Worm (Caenorhabditis elegans) whole organism, L3 larva: Measurements from ENCODE around the gene wee-1.1.

ENCODE experiments used
- R02D3.7 ChIP-seq: fragments of 150-350 bp; optimal IDR thresholded peaks from 2 replicates; lab custom pipeline; 2014; ENCODE audit warnings: missing biosample characterization, missing genetic modification characterization
- ZK546.5 ChIP-seq: sonication (generic microtip); optimal IDR thresholded peaks from 2 replicates; lab custom pipeline; 2017; ENCODE audit warnings: missing biosample characterization, missing genetic modification characterization
- aly-2 ChIP-seq: fragments of 150-350 bp; optimal IDR thresholded peaks from 2 replicates; lab custom pipeline; 2014; ENCODE audit warnings: missing biosample characterization, missing genetic modification characterization
- ama-1 ChIP-seq: fragments of 150-350 bp; optimal IDR thresholded peaks from 2 replicates; lab custom pipeline; 2018
- ceh-16 ChIP-seq: sonication (generic microtip); optimal IDR thresholded peaks from 2 replicates; lab custom pipeline; 2017; ENCODE audit warnings: missing biosample characterization, missing genetic modification characterization
- ceh-28 ChIP-seq: fragments of 150-350 bp; optimal IDR thresholded peaks from 2 replicates; lab custom pipeline; 2014; ENCODE audit warnings: missing biosample characterization, missing genetic modification reagents, missing genetic modification characterization
- ceh-82 ChIP-seq: fragments of 150-350 bp; optimal IDR thresholded peaks from 2 replicates; lab custom pipeline; 2014; ENCODE audit warnings: missing biosample characterization, missing genetic modification characterization
- ceh-9 ChIP-seq: sonication (generic microtip); optimal IDR thresholded peaks from 2 replicates; lab custom pipeline; 2018; ENCODE audit warnings: missing biosample characterization, missing genetic modification characterization
- egl-27 ChIP-seq: sonication (generic microtip); optimal IDR thresholded peaks from 4 replicates; lab custom pipeline; 2017; ENCODE audit warnings: missing biosample characterization, missing genetic modification reagents, missing genetic modification characterization
- elt-1 ChIP-seq: fragments of 150-350 bp; optimal IDR thresholded peaks from 2 replicates; lab custom pipeline; 2014; ENCODE audit warnings: missing biosample characterization, missing genetic modification characterization
- elt-2 ChIP-seq: sonication (generic microtip); optimal IDR thresholded peaks from 2 replicates; lab custom pipeline; 2016; ENCODE audit warnings: missing genetic modification reagents, mild to moderate bottlenecking, missing genetic modification characterization, missing compliant biosample characterization
- elt-3 ChIP-seq, 3 experiments: fragments of 150-350 bp in 1 of 3; sonication (generic microtip) in 2 of 3; optimal IDR thresholded peaks; 2 replicates in 2 of 3; 4 replicates in 1 of 3; lab custom pipeline; 2014 to 2017; ENCODE audit warnings: missing biosample characterization in 3 of 3, missing genetic modification characterization in 3 of 3
- fkh-10 ChIP-seq: sonication (generic microtip); optimal IDR thresholded peaks from 2 replicates; lab custom pipeline; 2017; ENCODE audit warnings: missing biosample characterization, missing genetic modification reagents, missing genetic modification characterization
- fos-1 ChIP-seq: fragments of 150-350 bp; optimal IDR thresholded peaks from 2 replicates; lab custom pipeline; 2014; ENCODE audit warnings: missing biosample characterization, missing genetic modification characterization
- hmg-11 ChIP-seq: sonication (generic microtip); optimal IDR thresholded peaks from 2 replicates; lab custom pipeline; 2016; ENCODE audit warnings: missing genetic modification characterization, missing compliant biosample characterization
- jun-1 ChIP-seq: fragments of 150-350 bp; optimal IDR thresholded peaks from 2 replicates; lab custom pipeline; 2014; ENCODE audit warnings: missing biosample characterization, missing genetic modification reagents, missing genetic modification characterization
- lin-15B ChIP-seq: fragments of 150-350 bp; optimal IDR thresholded peaks from 2 replicates; lab custom pipeline; 2014; ENCODE audit warnings: missing biosample characterization, missing genetic modification characterization
- lsy-12 ChIP-seq: sonication (generic microtip); optimal IDR thresholded peaks from 2 replicates; lab custom pipeline; 2016; ENCODE audit warnings: mild to moderate bottlenecking, missing genetic modification characterization, missing compliant biosample characterization
- mdl-1 ChIP-seq: fragments of 150-350 bp; optimal IDR thresholded peaks from 2 replicates; lab custom pipeline; 2014; ENCODE audit warnings: missing biosample characterization, missing genetic modification characterization
- mml-1 ChIP-seq: fragments of 150-350 bp; sonication (generic microtip); optimal IDR thresholded peaks from 3 replicates; lab custom pipeline; 2014; ENCODE audit warnings: missing biosample characterization, missing genetic modification characterization
- nfya-1 ChIP-seq: sonication (generic microtip); optimal IDR thresholded peaks from 2 replicates; lab custom pipeline; 2017; ENCODE audit warnings: missing genetic modification characterization, mild to moderate bottlenecking, missing compliant biosample characterization, antibody characterized with exemption, moderate library complexity; ENCODE audit not compliant: insufficient read depth
- nhr-11 ChIP-seq: fragments of 150-350 bp; optimal IDR thresholded peaks from 2 replicates; lab custom pipeline; 2014; ENCODE audit warnings: missing biosample characterization, missing genetic modification characterization
- nhr-12 ChIP-seq: fragments of 150-350 bp; optimal IDR thresholded peaks from 2 replicates; lab custom pipeline; 2014; ENCODE audit warnings: missing biosample characterization, missing genetic modification characterization
- nhr-23 ChIP-seq: fragments of 150-350 bp; optimal IDR thresholded peaks from 2 replicates; lab custom pipeline; 2014; ENCODE audit warnings: missing biosample characterization, missing genetic modification reagents, missing genetic modification characterization
- nhr-25 ChIP-seq: sonication (generic microtip); optimal IDR thresholded peaks from 2 replicates; lab custom pipeline; 2017; ENCODE audit warnings: missing biosample characterization, missing genetic modification characterization
- nhr-43 ChIP-seq: sonication (generic microtip); optimal IDR thresholded peaks from 2 replicates; lab custom pipeline; 2016; ENCODE audit warnings: mild to moderate bottlenecking, missing genetic modification characterization, missing compliant biosample characterization; ENCODE audit not compliant: poor library complexity, severe bottlenecking
- nhr-67 ChIP-seq: fragments of 150-350 bp; optimal IDR thresholded peaks from 2 replicates; lab custom pipeline; 2014; ENCODE audit warnings: missing biosample characterization, missing genetic modification characterization
- nhr-76 ChIP-seq: fragments of 150-350 bp; sonication (generic microtip); optimal IDR thresholded peaks from 5 replicates; lab custom pipeline; 2014; ENCODE audit warnings: missing biosample characterization, missing genetic modification characterization
- nhr-77 ChIP-seq: fragments of 150-350 bp; optimal IDR thresholded peaks from 2 replicates; lab custom pipeline; 2014; ENCODE audit warnings: missing biosample characterization, missing genetic modification characterization
- pha-4 ChIP-seq: fragments of 150-350 bp; optimal IDR thresholded peaks from 2 replicates; lab custom pipeline; 2014; ENCODE audit warnings: missing biosample characterization, missing genetic modification reagents, missing genetic modification characterization
- pqm-1 ChIP-seq: fragments of 150-350 bp; optimal IDR thresholded peaks from 2 replicates; lab custom pipeline; 2017; ENCODE audit warnings: missing biosample characterization, missing genetic modification characterization, inconsistent platforms
- sea-2 ChIP-seq: fragments of 150-350 bp; sonication (generic microtip); optimal IDR thresholded peaks from 4 replicates; lab custom pipeline; 2014; ENCODE audit warnings: missing biosample characterization, missing genetic modification reagents, missing genetic modification characterization
- skn-1 ChIP-seq: fragments of 150-350 bp; optimal IDR thresholded peaks from 2 replicates; lab custom pipeline; 2014; ENCODE audit warnings: missing biosample characterization, missing genetic modification characterization
- tbx-2 ChIP-seq: sonication (generic microtip); optimal IDR thresholded peaks from 2 replicates; lab custom pipeline; 2016; ENCODE audit warnings: mild to moderate bottlenecking, missing genetic modification characterization, missing compliant biosample characterization
- unc-62 ChIP-seq: fragments of 150-350 bp; sonication (generic microtip); optimal IDR thresholded peaks from 4 replicates; lab custom pipeline; 2014; ENCODE audit warnings: missing biosample characterization, missing genetic modification reagents, missing genetic modification characterization
- ztf-11 ChIP-seq: fragments of 150-350 bp; optimal IDR thresholded peaks from 2 replicates; lab custom pipeline; 2014; ENCODE audit warnings: missing biosample characterization, missing genetic modification characterization
- ztf-4 ChIP-seq: fragments of 150-350 bp; optimal IDR thresholded peaks from 2 replicates; lab custom pipeline; 2014; ENCODE audit warnings: missing biosample characterization, missing genetic modification characterization

The wee-1.1 gene

ce11 chrII:9602566-9602965, 19.2 kb upstream of the wee-1.1 start:
- TF ChIP-seq nhr-11, result peak; percentile 34
- TF ChIP-seq elt-3 (tag; optimal IDR thresholded peaks at IDR 0.05; lab: Kevin White, UChicago), result no peak
- TF ChIP-seq nhr-23 (tag; lab: Kevin White, UChicago), result peak; percentile 44
- no peak for TF ChIP-seq ceh-28 (tag; lab: Kevin White, UChicago)
- TF ChIP-seq nhr-12, result no peak
- TF ChIP-seq nhr-77 (tag; lab: Kevin White, UChicago), result no peak
- TF ChIP-seq ama-1 (lab: Kevin White, UChicago), result peak; percentile 12
- TF ChIP-seq fos-1 (tag; lab: Kevin White, UChicago), result no peak
- no peak for TF ChIP-seq egl-27 (tag; lab: Kevin White, UChicago)
- TF ChIP-seq elt-1, result no peak
- TF ChIP-seq R02D3.7, result no peak

ce11 chrII:9601679-9602078, 18.3 kb upstream of the wee-1.1 start:
- TF ChIP-seq hmg-11 (tag; lab: Kevin White, UChicago), result no peak
- peak; percentile 41 for TF ChIP-seq jun-1 (tag; lab: Kevin White, UChicago)
- TF ChIP-seq nhr-43 (tag; lab: Kevin White, UChicago), result peak; percentile 68
- no peak for TF ChIP-seq ceh-16 (tag; lab: Kevin White, UChicago)
- TF ChIP-seq R02D3.7, result no peak
- peak; percentile 77 for TF ChIP-seq ama-1 (lab: Kevin White, UChicago)
- TF ChIP-seq nhr-25 (tag; lab: Kevin White, UChicago), result peak; percentile 69
- peak; percentile 53 for TF ChIP-seq elt-2
- TF ChIP-seq nhr-11, result peak; percentile 79
- peak; percentile 77 for TF ChIP-seq nhr-23 (tag; lab: Kevin White, UChicago)
- TF ChIP-seq nfya-1, result peak; percentile 26
- peak; percentile 16 for TF ChIP-seq pha-4
- TF ChIP-seq ceh-28 (tag; lab: Kevin White, UChicago), result no peak
- TF ChIP-seq elt-3 (tag; optimal IDR thresholded peaks at IDR 0.05; lab: Kevin White, UChicago), result no peak
- peak; percentile 45 for TF ChIP-seq pqm-1 (tag; lab: Kevin White, UChicago)
- peak; percentile 83 for TF ChIP-seq elt-1
- no peak for TF ChIP-seq ceh-82 (tag; lab: Kevin White, UChicago)
- TF ChIP-seq mdl-1 (tag; lab: Kevin White, UChicago), result peak; percentile 40

ce11 chrII:9601069-9601468, 17.7 kb upstream of the wee-1.1 start:
- peak; percentile 2 for TF ChIP-seq skn-1
- peak; percentile 39 for TF ChIP-seq lsy-12
- TF ChIP-seq tbx-2 (tag; lab: Kevin White, UChicago), result peak; percentile 33
- peak; percentile 53 for TF ChIP-seq nfya-1
- peak; percentile 80 for TF ChIP-seq nhr-43 (tag; lab: Kevin White, UChicago)
- no peak for TF ChIP-seq aly-2 (tag; lab: Kevin White, UChicago)
- peak; percentile 24 for TF ChIP-seq ceh-28 (tag; lab: Kevin White, UChicago)
- TF ChIP-seq nhr-23 (tag; lab: Kevin White, UChicago), result peak; percentile 91
- no peak for TF ChIP-seq nhr-76 (tag; lab: Kevin White, UChicago)
- TF ChIP-seq jun-1 (tag; lab: Kevin White, UChicago), result peak; percentile 70
- TF ChIP-seq elt-3 (tag; optimal IDR thresholded peaks at IDR 0.05; lab: Kevin White, UChicago), result no peak
- peak; percentile 71 for TF ChIP-seq pqm-1 (tag; lab: Kevin White, UChicago)
- no peak for TF ChIP-seq mml-1 (tag; lab: Kevin White, UChicago)
- TF ChIP-seq pha-4, result peak; percentile 28
- peak; percentile 91 for TF ChIP-seq nhr-25 (tag; lab: Kevin White, UChicago)
- TF ChIP-seq ama-1 (lab: Kevin White, UChicago), result peak; percentile 81
- TF ChIP-seq ZK546.5 (tag; lab: Kevin White, UChicago), result no peak
- TF ChIP-seq mdl-1 (tag; lab: Kevin White, UChicago), result peak; percentile 91
- TF ChIP-seq elt-1, result no peak
- TF ChIP-seq lin-15B (tag; lab: Kevin White, UChicago), result no peak
- no peak for TF ChIP-seq ceh-9 (tag; lab: Kevin White, UChicago)
- no peak for TF ChIP-seq egl-27 (tag; lab: Kevin White, UChicago)
- TF ChIP-seq unc-62, result peak; percentile 30
- TF ChIP-seq elt-2, result peak; percentile 71
- peak; percentile 71 for TF ChIP-seq nhr-11
- TF ChIP-seq, all 47 proteins: peak for 16

ce11 chrII:9600022-9600722, 16.8 kb upstream of the wee-1.1 start:
- no peak for TF ChIP-seq jun-1 (tag; lab: Kevin White, UChicago)
- TF ChIP-seq pha-4, result peak; percentile 48
- no peak for TF ChIP-seq fkh-10 (GFP tag; lab: Kevin White, UChicago)
- TF ChIP-seq mml-1 (tag; lab: Kevin White, UChicago), result no peak
- TF ChIP-seq ama-1 (lab: Kevin White, UChicago), result peak; percentile 66
- TF ChIP-seq nhr-43 (tag; lab: Kevin White, UChicago), result peak; percentile 0
- no peak for TF ChIP-seq ztf-4 (tag; lab: Kevin White, UChicago)
- TF ChIP-seq sea-2, result no peak
- no peak for TF ChIP-seq elt-3 (tag; optimal IDR thresholded peaks at IDR 0.05; lab: Kevin White, UChicago)
- TF ChIP-seq elt-2, result peak; percentile 37
- no peak for TF ChIP-seq nhr-67 (tag; lab: Kevin White, UChicago)
- no peak for TF ChIP-seq ztf-11
- TF ChIP-seq pqm-1 (tag; lab: Kevin White, UChicago), result peak; percentile 91
